Fruit fly (Drosophila melanogaster): ENCODE data around the gene CG43703.

The CG43703 gene

DNA sequence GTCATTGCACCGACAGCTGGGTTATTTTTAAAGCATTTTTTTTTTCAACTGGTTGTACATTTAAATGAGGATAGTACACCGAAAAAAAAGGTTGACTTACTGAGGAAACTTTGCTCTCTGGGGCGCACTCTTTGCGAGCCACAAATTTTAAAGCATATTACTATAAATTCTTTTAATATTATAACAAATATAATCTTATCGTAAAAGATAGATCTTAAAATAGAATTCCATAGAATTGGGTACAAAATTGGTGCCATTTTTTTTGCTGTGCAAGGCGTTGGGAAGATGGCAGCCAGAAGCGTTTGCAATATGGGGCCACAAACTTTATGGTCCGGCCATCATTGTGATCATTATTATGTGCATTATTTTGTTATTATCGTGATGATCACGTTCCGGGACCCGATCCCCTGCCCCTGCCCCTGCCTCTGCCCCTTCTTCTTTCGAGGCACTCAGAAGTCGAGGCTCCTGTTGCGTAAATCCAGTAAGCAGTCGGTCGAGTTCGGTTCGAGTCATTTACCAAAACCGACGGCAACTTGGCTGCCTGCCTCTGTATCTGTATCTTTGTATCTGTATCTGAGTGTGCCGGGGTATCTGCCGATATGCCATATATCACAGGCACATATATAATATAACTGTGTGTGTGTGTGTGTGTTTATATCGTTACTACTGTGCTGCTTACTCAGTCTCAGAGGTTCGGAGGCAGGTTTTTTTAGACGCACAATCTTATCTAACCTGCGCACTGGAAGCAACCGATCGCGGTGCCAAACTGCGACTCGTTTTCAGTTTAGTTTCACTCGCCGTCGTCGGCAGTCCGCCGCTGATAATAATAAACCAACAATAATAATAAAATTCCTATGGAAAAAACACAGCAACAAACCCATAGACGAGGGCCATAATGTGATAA is 13.1 kb downstream of the CG43703 start (continued):
- peak; percentile 7 for TF ChIP-seq Jarid2 (GFP tag; optimal IDR thresholded peaks at IDR 0.05)
- TF ChIP-seq CG11085 (GFP tag; IDR thresholded peaks at IDR 0.05) = no peak
- no peak for TF ChIP-seq fd64A (GFP tag; optimal IDR thresholded peaks at IDR 0.05)
- no peak for TF ChIP-seq gcm2 (GFP tag; optimal IDR thresholded peaks at IDR 0.05)
- TF ChIP-seq CG11398 (GFP tag; optimal IDR thresholded peaks at IDR 0.05) = no peak
- TF ChIP-seq wek (GFP tag; optimal IDR thresholded peaks at IDR 0.05) = no peak
- no peak for TF ChIP-seq ab (GFP tag; optimal IDR thresholded peaks at IDR 0.05)
- TF ChIP-seq CG2116 (GFP tag; optimal IDR thresholded peaks at IDR 0.05) = no peak
- TF ChIP-seq chm (GFP tag; IDR thresholded peaks at IDR 0.05) = 0 out of 2 replicates have a peak, but pooled peaks have one; percentile 62
- no peak for TF ChIP-seq CG42726 (GFP tag; IDR thresholded peaks at IDR 0.05; ENCODE audit: partially characterized antibody)
- no peak for TF ChIP-seq CG7357 (GFP tag; IDR thresholded peaks at IDR 0.05)
- peak; percentile 1 for TF ChIP-seq Sox100B (GFP tag; optimal IDR thresholded peaks at IDR 0.05)
- TF ChIP-seq crol (GFP tag; IDR thresholded peaks at IDR 0.05) = peak; percentile 71
- no peak for TF ChIP-seq H2.0 (GFP tag; IDR thresholded peaks at IDR 0.05)
- peak; percentile 95 for TF ChIP-seq grn (GFP tag; optimal IDR thresholded peaks at IDR 0.05)
- no peak for TF ChIP-seq zen2 (GFP tag; IDR thresholded peaks at IDR 0.05; ENCODE audit: partially characterized antibody)
- TF ChIP-seq CG17568 (GFP tag; optimal IDR thresholded peaks at IDR 0.05) = peak; percentile 21
- no peak for TF ChIP-seq gsb-n (tag; optimal IDR thresholded peaks at IDR 0.05)
- TF ChIP-seq sd (tag; optimal IDR thresholded peaks at IDR 0.05) = peak; percentile 72
- TF ChIP-seq CG8290 (GFP tag; optimal IDR thresholded peaks at IDR 0.05) = no peak
- TF ChIP-seq CG8290 (tag; optimal IDR thresholded peaks at IDR 0.05) = peak in 1 of 2 experiments; percentile 56
- no peak for TF ChIP-seq CG4617 (GFP tag; optimal IDR thresholded peaks at IDR 0.05; ENCODE audit: borderline replicate concordance)
- TF ChIP-seq CG13123 (GFP tag; optimal IDR thresholded peaks at IDR 0.05) = no peak
- peak; percentile 70; the same call in 2 of the 3 replicates for TF ChIP-seq z (GFP tag; IDR thresholded peaks at IDR 0.05)
- no peak for TF ChIP-seq eyg (GFP tag; optimal IDR thresholded peaks at IDR 0.05)
- TF ChIP-seq CG17385 (GFP tag; optimal IDR thresholded peaks at IDR 0.05) = peak; percentile 4
- peak; percentile 4 for TF ChIP-seq CG12155 (GFP tag; optimal IDR thresholded peaks at IDR 0.05)
- no peak for TF ChIP-seq mam (GFP tag; optimal IDR thresholded peaks at IDR 0.05)
- no peak for TF ChIP-seq pum (GFP tag; optimal IDR thresholded peaks at IDR 0.05)
- no peak for TF ChIP-seq CG12236 (GFP tag; optimal IDR thresholded peaks at IDR 0.05)
- no peak for TF ChIP-seq CG10366 (GFP tag; IDR thresholded peaks at IDR 0.05)
- no peak for TF ChIP-seq CG12219 (GFP tag; optimal IDR thresholded peaks at IDR 0.05)
- TF ChIP-seq Tbp (GFP tag; optimal IDR thresholded peaks at IDR 0.05) = no peak
- TF ChIP-seq trem (tag; optimal IDR thresholded peaks at IDR 0.05) = no peak
- TF ChIP-seq Hr78 (GFP tag; optimal IDR thresholded peaks at IDR 0.05) = no peak
- TF ChIP-seq B-H1 (GFP tag; IDR thresholded peaks at IDR 0.05) = no peak
- TF ChIP-seq Gug (GFP tag; IDR thresholded peaks at IDR 0.05) = no peak
- peak; percentile 49 for TF ChIP-seq Blimp-1 (GFP tag; optimal IDR thresholded peaks at IDR 0.05)
- TF ChIP-seq NC2α (GFP tag; optimal IDR thresholded peaks at IDR 0.05) = no peak
- peak; percentile 81 for TF ChIP-seq CG12769 (tag; optimal IDR thresholded peaks at IDR 0.05)
- no peak for TF ChIP-seq CG4730 (GFP tag; IDR thresholded peaks at IDR 0.05)
- TF ChIP-seq CG10654 (GFP tag; optimal IDR thresholded peaks at IDR 0.05) = no peak
- TF ChIP-seq dm (GFP tag; optimal IDR thresholded peaks at IDR 0.05) = no peak
- peak in 1 of 2 experiments; percentile 86 for TF ChIP-seq Pdp1 (GFP tag; optimal IDR thresholded peaks at IDR 0.05)
- no peak for TF ChIP-seq ems (GFP tag; optimal IDR thresholded peaks at IDR 0.05)
- TF ChIP-seq lilli (GFP tag; optimal IDR thresholded peaks at IDR 0.05) = no peak
- no peak for TF ChIP-seq Abd-B (GFP tag; optimal IDR thresholded peaks at IDR 0.05)
- TF ChIP-seq CG10959 (GFP tag; IDR thresholded peaks at IDR 0.05) = no peak
- TF ChIP-seq CG14667 (GFP tag; IDR thresholded peaks at IDR 0.05) = no peak
- TF ChIP-seq Dll (GFP tag; IDR thresholded peaks at IDR 0.05; ENCODE audit: partially characterized antibody) = no peak

Data from whole organism, embryonic.